Worm (Caenorhabditis elegans) whole organism, L4 larva: ENCODE results near the gene brf-1.
A peak's percentile ranks its signal among the peaks of the same experiment; 100 is the strongest.

Experiments
- F10B5.3 ChIP-seq: sonication (generic microtip); optimal IDR thresholded peaks from 2 replicates; lab custom pipeline; 2016; ENCODE audit warnings: mild to moderate bottlenecking, missing genetic modification characterization, missing compliant biosample characterization
- F37D6.2 ChIP-seq: sonication (generic microtip); optimal IDR thresholded peaks from 2 replicates; lab custom pipeline; 2016; ENCODE audit warnings: mild to moderate bottlenecking, missing genetic modification characterization, missing compliant biosample characterization
- F44E2.7 ChIP-seq: fragments of 200-800 bp; sonication (Bioruptor generic); IDR thresholded peaks from 2 replicates; pipeline ENCODE4 v2.1.2; 2022; ENCODE audit warnings: missing genetic modification characterization, missing compliant biosample characterization
- F49E8.2 ChIP-seq: sonication (generic microtip); optimal IDR thresholded peaks from 2 replicates; lab custom pipeline; 2016; ENCODE audit warnings: missing compliant biosample characterization, mild to moderate bottlenecking, missing genetic modification characterization, borderline replicate concordance
- T26A8.4 ChIP-seq: fragments of 200-800 bp; sonication (Bioruptor generic); IDR thresholded peaks from 2 replicates; pipeline ENCODE4 v1.3.6; 2022; ENCODE audit warnings: missing genetic modification characterization, missing compliant biosample characterization
- Y105C5A.15 ChIP-seq: fragments of 200-800 bp; sonication (Bioruptor generic); IDR thresholded peaks from 2 replicates; pipeline ENCODE4 v1.3.6; 2022; ENCODE audit warnings: missing genetic modification characterization, missing compliant biosample characterization
- Y48G9A.11 ChIP-seq: fragments of 200-800 bp; sonication (Bioruptor generic); IDR thresholded peaks from 2 replicates; pipeline ENCODE4 v1.3.6; 2022; ENCODE audit warnings: missing genetic modification reagents, missing genetic modification characterization, missing compliant biosample characterization
- Y75B8A.6 ChIP-seq: fragments of 200-800 bp; sonication (Bioruptor generic); IDR thresholded peaks from 2 replicates; pipeline ENCODE4 v1.3.6; 2022; ENCODE audit warnings: missing genetic modification reagents, missing genetic modification characterization, missing compliant biosample characterization
- ZK337.2 ChIP-seq: fragments of 200-800 bp; sonication (Bioruptor generic); IDR thresholded peaks from 2 replicates; pipeline ENCODE4 v1.3.6; 2022; ENCODE audit warnings: missing genetic modification reagents, missing genetic modification characterization, missing compliant biosample characterization
- aha-1 ChIP-seq: fragments of 150-350 bp; peaks from one replicate; lab custom pipeline; 2014; ENCODE audit warnings: missing biosample characterization, missing genetic modification characterization
- aly-2 ChIP-seq: sonication (generic microtip); optimal IDR thresholded peaks from 2 replicates; lab custom pipeline; 2018; ENCODE audit warnings: missing biosample characterization, missing genetic modification characterization
- attf-4 ChIP-seq: sonication (generic microtip); optimal IDR thresholded peaks from 3 replicates; lab custom pipeline; 2017; ENCODE audit warnings: missing biosample characterization, missing genetic modification characterization
- ceh-20 ChIP-seq: fragments of 200-800 bp; sonication (Bioruptor generic); IDR thresholded peaks from 2 replicates; pipeline ENCODE4 v1.3.6; 2022; ENCODE audit warnings: missing genetic modification reagents, missing genetic modification characterization, missing compliant biosample characterization
- ceh-28 ChIP-seq: fragments of 150-350 bp; optimal IDR thresholded peaks from 2 replicates; lab custom pipeline; 2014; ENCODE audit warnings: missing biosample characterization, missing genetic modification reagents, missing genetic modification characterization
- ces-1 ChIP-seq: fragments of 150-350 bp; sonication (generic microtip); optimal IDR thresholded peaks from 4 replicates; lab custom pipeline; 2014; ENCODE audit warnings: missing biosample characterization, missing genetic modification reagents, missing genetic modification characterization
- ctbp-1 ChIP-seq: fragments of 200-800 bp; sonication (Bioruptor generic); IDR thresholded peaks from 2 replicates; pipeline ENCODE4 v1.3.6; 2022; ENCODE audit warnings: missing genetic modification reagents, missing genetic modification characterization, missing compliant biosample characterization
- daf-12 ChIP-seq: fragments of 150-350 bp; optimal IDR thresholded peaks from 2 replicates; lab custom pipeline; 2014; ENCODE audit warnings: missing biosample characterization, missing genetic modification reagents, missing genetic modification characterization
- daf-16 ChIP-seq, 3 experiments: sonication (generic microtip); optimal IDR thresholded peaks; 2 replicates each; lab custom pipeline; 2016 to 2017; ENCODE audit warnings: missing genetic modification characterization in 3 of 3, missing genetic modification reagents in 3 of 3, mild to moderate bottlenecking in 2 of 3, missing compliant biosample characterization in 2 of 3, missing biosample characterization in 1 of 3, moderate library complexity in 1 of 3
- daf-19 ChIP-seq: fragments of 200-800 bp; sonication (Bioruptor generic); conservative IDR thresholded peaks from 2 replicates; pipeline ENCODE4 v1.3.6; 2022; ENCODE audit warnings: missing genetic modification characterization, missing compliant biosample characterization
- daf-8 ChIP-seq: fragments of 200-800 bp; sonication (Bioruptor generic); IDR thresholded peaks from 2 replicates; pipeline ENCODE4 v1.3.6; 2022; ENCODE audit warnings: missing genetic modification characterization, missing compliant biosample characterization
- dmd-8 ChIP-seq: fragments of 200-800 bp; sonication (Bioruptor generic); IDR thresholded peaks from 2 replicates; pipeline ENCODE4 v1.3.6; 2022; ENCODE audit warnings: missing genetic modification characterization, missing compliant biosample characterization
- duxl-1 ChIP-seq: sonication (generic microtip); optimal IDR thresholded peaks from 2 replicates; lab custom pipeline; 2016; ENCODE audit warnings: mild to moderate bottlenecking, missing genetic modification characterization, moderate library complexity, missing compliant biosample characterization; ENCODE audit not compliant: poor library complexity
- dve-1 ChIP-seq: sonication (generic microtip); optimal IDR thresholded peaks from 2 replicates; lab custom pipeline; 2017; ENCODE audit warnings: antibody characterized with exemption, mild to moderate bottlenecking, missing genetic modification characterization, missing compliant biosample characterization; ENCODE audit not compliant: insufficient read depth
- gei-8 ChIP-seq: fragments of 200-800 bp; sonication (Bioruptor generic); optimal IDR thresholded peaks from 2 replicates; lab custom pipeline; 2018; ENCODE audit warnings: mild to moderate bottlenecking, missing genetic modification characterization, missing compliant biosample characterization
- hlh-30 ChIP-seq: sonication (generic microtip); optimal IDR thresholded peaks from 2 replicates; lab custom pipeline; 2017; ENCODE audit warnings: antibody characterized with exemption, mild to moderate bottlenecking, missing genetic modification characterization, missing compliant biosample characterization; ENCODE audit not compliant: insufficient read depth
- jun-1 ChIP-seq: fragments of 150-350 bp; optimal IDR thresholded peaks from 2 replicates; lab custom pipeline; 2014; ENCODE audit warnings: missing biosample characterization, missing genetic modification reagents, missing genetic modification characterization
- lim-7 ChIP-seq: fragments of 200-800 bp; sonication (Bioruptor generic); IDR thresholded peaks from 2 replicates; pipeline ENCODE4 v1.3.6; 2022; ENCODE audit warnings: missing genetic modification characterization, missing compliant biosample characterization
- lin-38 ChIP-seq: fragments of 200-800 bp; sonication (Bioruptor generic); IDR thresholded peaks from 2 replicates; pipeline ENCODE4 v1.3.6; 2022; ENCODE audit warnings: missing genetic modification reagents, missing genetic modification characterization, missing compliant biosample characterization
- lsy-2 ChIP-seq, 2 experiments: fragments of 150-350 bp in 1 of 2; sonication (generic microtip) in 1 of 2; optimal IDR thresholded peaks; 2 replicates each; lab custom pipeline; 2014 to 2017; ENCODE audit warnings: missing biosample characterization in 2 of 2, missing genetic modification characterization in 2 of 2
- madf-5 ChIP-seq, 2 experiments: fragments of 200-800 bp; sonication (Bioruptor generic); IDR thresholded peaks; 2 replicates each; pipeline ENCODE4 v1.3.6; 2022; ENCODE audit warnings: missing compliant biosample characterization in 2 of 2, missing genetic modification characterization in 2 of 2
- mdl-1 ChIP-seq, 2 experiments: fragments of 150-350 bp in 1 of 2; sonication (generic microtip) in 1 of 2; optimal IDR thresholded peaks; 2 replicates each; lab custom pipeline; 2014 to 2017; ENCODE audit warnings: missing biosample characterization in 2 of 2, missing genetic modification characterization in 2 of 2
- mep-1 ChIP-seq: fragments of 150-350 bp; sonication (generic microtip); optimal IDR thresholded peaks from 3 replicates; lab custom pipeline; 2014; ENCODE audit warnings: missing biosample characterization, missing genetic modification characterization
- mxl-3 ChIP-seq: fragments of 200-800 bp; sonication (Bioruptor generic); optimal IDR thresholded peaks from 2 replicates; lab custom pipeline; 2018; ENCODE audit warnings: mild to moderate bottlenecking, missing genetic modification characterization, missing compliant biosample characterization
- nhr-10 ChIP-seq: fragments of 150-350 bp; optimal IDR thresholded peaks from 2 replicates; lab custom pipeline; 2014; ENCODE audit warnings: missing biosample characterization, missing genetic modification characterization
- nhr-11 ChIP-seq: fragments of 150-350 bp; optimal IDR thresholded peaks from 2 replicates; lab custom pipeline; 2014; ENCODE audit warnings: missing biosample characterization, missing genetic modification characterization
- nhr-28 ChIP-seq: fragments of 150-350 bp; optimal IDR thresholded peaks from 2 replicates; lab custom pipeline; 2014; ENCODE audit warnings: missing biosample characterization, missing genetic modification characterization
- nhr-41 ChIP-seq: fragments of 200-800 bp; sonication (Bioruptor generic); IDR thresholded peaks from 2 replicates; pipeline ENCODE4 v1.3.6; 2022; ENCODE audit warnings: missing genetic modification reagents, missing genetic modification characterization, missing compliant biosample characterization
- nhr-48 ChIP-seq: sonication (generic microtip); optimal IDR thresholded peaks from 2 replicates; lab custom pipeline; 2016; ENCODE audit warnings: mild to moderate bottlenecking, missing genetic modification characterization, missing compliant biosample characterization
- pha-4 ChIP-seq, 2 experiments: fragments of 150-350 bp in 1 of 2; fragments of 200-800 bp in 1 of 2; sonication (Bioruptor generic) in 1 of 2; IDR thresholded peaks in 1 of 2; optimal IDR thresholded peaks in 1 of 2; 2 replicates each; pipeline versions ENCODE4 v1.3.6 to Lab custom; 2014 to 2022; ENCODE audit warnings: missing genetic modification characterization in 2 of 2, missing genetic modification reagents in 2 of 2, missing biosample characterization in 1 of 2, missing compliant biosample characterization in 1 of 2
- pqm-1 ChIP-seq: sonication (generic microtip); optimal IDR thresholded peaks from 2 replicates; lab custom pipeline; 2017; ENCODE audit warnings: missing biosample characterization, missing genetic modification characterization
- saeg-2 ChIP-seq: fragments of 200-800 bp; sonication (Bioruptor generic); IDR thresholded peaks from 2 replicates; pipeline ENCODE4 v1.3.6; 2022; ENCODE audit warnings: missing genetic modification reagents, missing genetic modification characterization, missing compliant biosample characterization
- sdz-12 ChIP-seq: fragments of 200-800 bp; sonication (Bioruptor generic); optimal IDR thresholded peaks from 2 replicates; lab custom pipeline; 2018; ENCODE audit warnings: mild to moderate bottlenecking, missing genetic modification characterization, missing compliant biosample characterization
- set-16 ChIP-seq: fragments of 200-800 bp; sonication (Bioruptor generic); IDR thresholded peaks from 2 replicates; pipeline ENCODE4 v1.3.6; 2022; ENCODE audit warnings: missing genetic modification reagents, missing genetic modification characterization, missing compliant biosample characterization
- snpc-1.2 ChIP-seq: fragments of 200-800 bp; sonication (Bioruptor generic); IDR thresholded peaks from 2 replicates; pipeline ENCODE4 v1.3.6; 2022; ENCODE audit warnings: missing genetic modification reagents, missing genetic modification characterization, missing compliant biosample characterization
- spr-3 ChIP-seq: fragments of 200-800 bp; sonication (Bioruptor generic); optimal IDR thresholded peaks from 2 replicates; lab custom pipeline; 2018; ENCODE audit warnings: mild to moderate bottlenecking, missing genetic modification characterization, missing compliant biosample characterization
- tag-97 ChIP-seq: fragments of 200-800 bp; sonication (Bioruptor generic); IDR thresholded peaks from 2 replicates; pipeline ENCODE4 v1.3.6; 2022; ENCODE audit warnings: missing genetic modification characterization, missing compliant biosample characterization
- unc-39 ChIP-seq: sonication (generic microtip); optimal IDR thresholded peaks from 2 replicates; lab custom pipeline; 2017; ENCODE audit warnings: missing biosample characterization, missing genetic modification characterization
- unc-62 ChIP-seq, 3 experiments: fragments of 150-350 bp in 1 of 3; sonication (generic microtip); optimal IDR thresholded peaks in 2 of 3; peaks in 1 of 3; 1 replicate in 1 of 3; 2 replicates in 2 of 3; lab custom pipeline; 2014 to 2017; ENCODE audit warnings: missing biosample characterization in 3 of 3, missing genetic modification characterization in 3 of 3, missing genetic modification reagents in 3 of 3, missing genotype in 1 of 3
- zfp-3 ChIP-seq: fragments of 200-800 bp; sonication (Bioruptor generic); conservative IDR thresholded peaks from 2 replicates; pipeline ENCODE4 v1.3.6; 2022; ENCODE audit warnings: missing genetic modification reagents, missing genetic modification characterization, missing compliant biosample characterization
- ztf-7 ChIP-seq: fragments of 150-350 bp; optimal IDR thresholded peaks from 2 replicates; lab custom pipeline; 2014; ENCODE audit warnings: missing biosample characterization, missing genetic modification characterization

Gene brf-1

DNA sequence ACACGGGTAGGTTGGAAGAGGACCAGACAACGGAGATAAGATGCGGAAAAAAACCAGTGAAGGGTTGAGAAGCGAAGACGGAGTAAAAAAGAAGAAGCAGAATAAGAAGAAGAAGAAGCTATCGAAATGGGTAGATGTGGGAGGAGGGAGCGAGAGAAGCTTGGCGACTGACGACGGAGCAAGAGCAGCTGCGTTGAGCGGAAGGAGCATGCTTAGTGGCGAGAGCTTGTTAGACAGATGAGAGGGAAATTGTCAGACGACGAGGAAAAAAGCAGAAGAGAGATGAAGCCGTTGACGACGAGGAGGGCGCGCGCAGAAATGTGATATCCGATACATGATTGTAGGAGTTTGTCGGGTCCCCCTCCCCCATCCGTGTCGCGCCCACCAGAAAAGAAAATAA is 21.3 kb downstream of the brf-1 start (continued):
- TF ChIP-seq tag-97 (no peak), mep-1 (tag; lab: Kevin White, UChicago) (peak; percentile 61), unc-39 (tag; lab: Kevin White, UChicago) (no peak), Y105C5A.15 (GFP tag; lab: Robert Waterston, UW) (no peak), pqm-1 (tag; lab: Kevin White, UChicago) (no peak), F10B5.3 (tag; lab: Kevin White, UChicago) (no peak), dmd-8 (GFP tag; lab: Robert Waterston, UW) (no peak), nhr-48 (tag; lab: Kevin White, UChicago) (no peak), pha-4 (GFP tag; IDR thresholded peaks at IDR 0.05; lab: Robert Waterston, UW) (no peak), pha-4 (tag; optimal IDR thresholded peaks at IDR 0.05; lab: Kevin White, UChicago) (no peak), saeg-2 (GFP tag; lab: Robert Waterston, UW) (no peak), T26A8.4 (GFP tag; lab: Robert Waterston, UW) (no peak), aha-1 (peak; percentile 73), nhr-28 (tag; lab: Kevin White, UChicago) (no peak), daf-19 (no peak), mxl-3 (GFP tag; lab: Kevin White, UChicago) (no peak), unc-62 (GFP tag; optimal IDR thresholded peaks at IDR 0.05 in 1 of 2; lab: Kevin White, UChicago) (no peak), unc-62 (tag; optimal IDR thresholded peaks at IDR 0.05; lab: Kevin White, UChicago) (no peak), mdl-1 (tag; optimal IDR thresholded peaks at IDR 0.05; lab: Kevin White, UChicago) (no peak), aly-2 (tag; lab: Kevin White, UChicago) (no peak), gei-8 (GFP tag; lab: Kevin White, UChicago) (no peak), zfp-3 (GFP tag; lab: Robert Waterston, UW) (no peak), snpc-1.2 (GFP tag; lab: Robert Waterston, UW) (no peak), lsy-2 (tag; optimal IDR thresholded peaks at IDR 0.05; lab: Kevin White, UChicago) (peak in 1 of 2 experiments; percentile 46), daf-8 (GFP tag; lab: Robert Waterston, UW) (no peak), Y75B8A.6 (GFP tag; lab: Robert Waterston, UW) (no peak), lin-38 (no peak), ctbp-1 (GFP tag; lab: Robert Waterston, UW) (peak; percentile 81), lim-7 (GFP tag; lab: Robert Waterston, UW) (no peak), madf-5 (GFP tag; IDR thresholded peaks at IDR 0.05; lab: Robert Waterston, UW) (no peak), dve-1 (no peak), nhr-11 (tag; lab: Kevin White, UChicago) (peak; percentile 54), F49E8.2 (tag; lab: Kevin White, UChicago) (no peak), nhr-10 (tag; lab: Kevin White, UChicago) (no peak), Y48G9A.11 (GFP tag; lab: Robert Waterston, UW) (no peak), sdz-12 (peak; percentile 32), hlh-30 (tag; lab: Kevin White, UChicago) (peak; percentile 52), spr-3 (GFP tag; lab: Kevin White, UChicago) (no peak), ceh-20 (GFP tag; lab: Robert Waterston, UW) (peak; percentile 29), ces-1 (GFP tag; lab: Kevin White, UChicago) (no peak), ztf-7 (no peak), F37D6.2 (peak; percentile 38), jun-1 (no peak), ceh-28 (no peak), set-16 (GFP tag; lab: Robert Waterston, UW) (peak; percentile 78), attf-4 (tag; lab: Kevin White, UChicago) (no peak), daf-12 (tag; lab: Kevin White, UChicago) (no peak), duxl-1 (no peak), F44E2.7 (GFP tag; lab: Robert Waterston, UW) (no peak), ZK337.2 (GFP tag; lab: Robert Waterston, UW) (peak; percentile 45; the same call in 1 of the 2 replicates), daf-16 (GFP tag; optimal IDR thresholded peaks at IDR 0.05; lab: Kevin White, UChicago) (peak in 1 of 2 experiments; percentile 27), daf-16 (tag; optimal IDR thresholded peaks at IDR 0.05; lab: Kevin White, UChicago) (no peak), nhr-41 (GFP tag; lab: Robert Waterston, UW) (no peak)
